Fruit fly (Drosophila melanogaster) Kc167 (cell line): Measurements from ENCODE around the gene CG10352.

ENCODE experiments used
- Myc ChIP-seq: fragments of >200 bp; optimal IDR thresholded peaks from 2 replicates; lab custom pipeline; 2017; ENCODE audit warnings: missing external identifiers
- Sin3A ChIP-seq: fragments of >200 bp; optimal IDR thresholded peaks from 2 replicates; lab custom pipeline; 2018; ENCODE audit warnings: missing external identifiers
- h ChIP-seq: fragments of >200 bp; optimal IDR thresholded peaks from 3 replicates; lab custom pipeline; 2018; ENCODE audit warnings: missing external identifiers
- psq ChIP-seq: fragments of >200 bp; optimal IDR thresholded peaks from 2 replicates; lab custom pipeline; 2017; ENCODE audit warnings: missing external identifiers
- ttk ChIP-seq: sonication (Bioruptor generic); optimal IDR thresholded peaks from 2 replicates; lab custom pipeline; 2017; ENCODE audit warnings: missing external identifiers

DNA sequence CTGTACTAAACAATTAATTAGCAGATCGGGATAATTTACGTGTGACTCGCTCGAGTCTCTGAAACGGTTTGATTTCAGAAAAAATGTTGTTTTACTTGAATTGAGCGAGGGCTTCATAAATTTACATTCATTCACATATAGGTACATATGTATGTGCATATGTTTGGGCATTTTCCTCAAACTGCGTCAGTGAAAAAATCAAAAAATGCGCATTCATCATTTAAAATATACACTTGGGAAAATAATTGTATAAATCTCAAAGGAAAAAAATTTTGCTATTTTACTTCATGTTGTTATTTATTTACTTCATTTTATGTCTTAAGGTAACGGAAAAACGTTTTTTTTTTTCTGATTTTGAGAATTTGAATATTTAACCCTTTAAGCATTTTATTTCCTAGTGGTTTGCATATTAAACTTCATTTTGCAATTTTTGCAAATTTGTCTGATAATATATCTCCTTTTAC, 29.9 kb upstream of the CG10352 start, which contains the start of gene CG43156:
- TF ChIP-seq Myc (lab: Kevin White, UChicago) (no peak), Sin3A (lab: Kevin White, UChicago) (no peak), psq (lab: Kevin White, UChicago) (no peak), h (lab: Kevin White, UChicago) (no peak), ttk (lab: Kevin White, UChicago) (no peak)
